Worm (Caenorhabditis elegans) whole organism, midembryonic: Measurements from ENCODE around the gene C10A4.4.

Experiments used
- flt-1 ChIP-seq: fragments of 200-800 bp; sonication (Bioruptor generic); IDR thresholded peaks from 2 replicates; pipeline ENCODE4 v1.3.6; 2022; ENCODE audit warnings: missing genetic modification characterization, missing compliant biosample characterization
- klf-2 ChIP-seq: fragments of 200-800 bp; sonication (Bioruptor generic); conservative IDR thresholded peaks from 2 replicates; pipeline ENCODE4 v1.3.6; 2022; ENCODE audit warnings: missing genetic modification reagents, missing genetic modification characterization, missing compliant biosample characterization
- tab-1 ChIP-seq: fragments of 200-800 bp; sonication (Bioruptor generic); IDR thresholded peaks from 2 replicates; pipeline ENCODE4 v1.3.6; 2022; ENCODE audit warnings: missing genetic modification characterization, missing compliant biosample characterization

- TF ChIP-seq tab-1: no peak
- TF ChIP-seq klf-2 (GFP tag; lab: Robert Waterston, UW): no peak
- TF ChIP-seq flt-1 (GFP tag; lab: Robert Waterston, UW): no peak
Observed at ce11 chrX:7415420-7415819, 14.5 kb downstream of the C10A4.4 start, which contains the start of gene C10A4.7.
